Worm (Caenorhabditis elegans) whole organism, L2 larva: Measurements from ENCODE around the gene C08E8.4.

Source experiments
- ceh-16 ChIP-seq: fragments of 150-350 bp; optimal IDR thresholded peaks from 2 replicates; lab custom pipeline; 2014; ENCODE audit warnings: missing biosample characterization, missing genetic modification characterization
- dmd-4 ChIP-seq: sonication (generic microtip); optimal IDR thresholded peaks from 2 replicates; lab custom pipeline; 2017; ENCODE audit warnings: missing biosample characterization, missing genetic modification characterization
- fos-1 ChIP-seq: fragments of 150-350 bp; optimal IDR thresholded peaks from 2 replicates; lab custom pipeline; 2014; ENCODE audit warnings: missing biosample characterization, missing genetic modification characterization
- lsy-2 ChIP-seq, 2 experiments: fragments of 150-350 bp in 1 of 2; sonication (generic microtip) in 1 of 2; optimal IDR thresholded peaks; 2 replicates each; lab custom pipeline; 2014 to 2017; ENCODE audit warnings: missing biosample characterization in 2 of 2, missing genetic modification characterization in 2 of 2
- nhr-77 ChIP-seq: fragments of 150-350 bp; optimal IDR thresholded peaks from 2 replicates; lab custom pipeline; 2014; ENCODE audit warnings: missing biosample characterization, missing genetic modification characterization
- snpc-4 ChIP-seq: fragments of 150-350 bp; optimal IDR thresholded peaks from 2 replicates; lab custom pipeline; 2014; ENCODE audit warnings: missing biosample characterization, missing genetic modification characterization
- unc-62 ChIP-seq: fragments of 150-350 bp; optimal IDR thresholded peaks from 2 replicates; lab custom pipeline; 2014; ENCODE audit warnings: missing biosample characterization, missing genetic modification reagents, missing genetic modification characterization
- zag-1 ChIP-seq: fragments of 150-350 bp; optimal IDR thresholded peaks from 2 replicates; lab custom pipeline; 2014; ENCODE audit warnings: missing biosample characterization, missing genetic modification characterization
- ztf-11 ChIP-seq: sonication (generic microtip); optimal IDR thresholded peaks from 2 replicates; lab custom pipeline; 2017; ENCODE audit warnings: missing biosample characterization, missing genetic modification characterization

DNA sequence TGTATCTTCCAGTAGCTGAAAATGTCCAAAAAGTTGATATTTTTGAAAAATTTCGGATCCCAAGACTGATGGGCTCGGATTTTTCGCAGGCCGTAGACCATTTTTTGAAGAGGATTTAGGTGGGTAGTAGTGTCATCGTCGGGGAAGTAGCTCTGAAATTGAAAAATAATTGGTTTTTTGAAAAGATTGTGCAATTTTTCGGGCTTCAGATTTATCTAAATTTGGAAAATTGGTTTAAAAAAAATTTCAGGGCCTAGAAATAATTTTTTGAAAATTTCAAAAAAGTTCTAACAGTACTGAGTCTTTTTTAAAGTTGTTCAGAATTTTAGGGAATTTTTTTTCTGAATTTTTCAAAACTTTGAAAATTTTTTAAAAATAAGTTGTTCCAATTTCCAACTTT, 10.9 kb downstream of the C08E8.4 start, which contains the start of gene nhr-288:
- TF ChIP-seq unc-62 (GFP tag; lab: Kevin White, UChicago) (no peak), dmd-4 (tag; lab: Kevin White, UChicago) (no peak), fos-1 (tag; lab: Kevin White, UChicago) (no peak), zag-1 (tag; lab: Kevin White, UChicago) (no peak), nhr-77 (no peak), ztf-11 (tag; lab: Kevin White, UChicago) (no peak), ceh-16 (no peak), lsy-2 (tag; optimal IDR thresholded peaks at IDR 0.05; lab: Kevin White, UChicago) (no peak), snpc-4 (tag; lab: Kevin White, UChicago) (no peak)
